Fruit fly (Drosophila melanogaster) whole organism, embryonic: Measurements from ENCODE around the gene mei-218.
A peak's percentile ranks its signal among the peaks of the same experiment; 100 is the strongest.

Source experiments
- Aef1 ChIP-seq: fragments of 200-800 bp; sonication (Bioruptor generic); IDR thresholded peaks from 3 replicates; pipeline ENCODE4 v1.3.6; 2022; ENCODE audit warnings: missing biosample characterization, missing genetic modification characterization
- CG10267 ChIP-seq: fragments of 200-800 bp; sonication (Bioruptor generic); optimal IDR thresholded peaks from 2 replicates; lab custom pipeline; 2018; ENCODE audit warnings: missing biosample characterization, mild to moderate bottlenecking, missing genetic modification characterization, moderate library complexity
- CG10274 ChIP-seq: fragments of 200-800 bp; sonication (Bioruptor generic); optimal IDR thresholded peaks from 3 replicates; lab custom pipeline; 2017; ENCODE audit warnings: missing biosample characterization, mild to moderate bottlenecking, missing genetic modification characterization
- CG10321 ChIP-seq: fragments of 200-800 bp; sonication (Bioruptor generic); IDR thresholded peaks from 2 replicates; pipeline ENCODE4 v1.3.6; 2022; ENCODE audit warnings: missing biosample characterization, missing genetic modification characterization
- CG15479 ChIP-seq: fragments of 200-800 bp; sonication (Bioruptor generic); optimal IDR thresholded peaks from 3 replicates; lab custom pipeline; 2019; ENCODE audit warnings: missing biosample characterization, mild to moderate bottlenecking, missing genetic modification characterization, moderate library complexity
- CG1832 ChIP-seq: fragments of 200-800 bp; sonication (Bioruptor generic); optimal IDR thresholded peaks from 2 replicates; lab custom pipeline; 2017; ENCODE audit warnings: missing biosample characterization, mild to moderate bottlenecking, missing genetic modification characterization, inconsistent platforms
- CG2199 ChIP-seq: fragments of 200-800 bp; sonication (Bioruptor generic); IDR thresholded peaks from 3 replicates; pipeline ENCODE4 v1.3.6; 2022; ENCODE audit warnings: missing biosample characterization, missing genetic modification characterization
- CG32767 ChIP-seq: fragments of 200-800 bp; sonication (Bioruptor generic); IDR thresholded peaks from 2 replicates; pipeline ENCODE4 v1.3.6; 2022; ENCODE audit warnings: missing biosample characterization, missing genetic modification characterization
- CG32772 ChIP-seq: fragments of 200-800 bp; sonication (Bioruptor generic); IDR thresholded peaks from 2 replicates; pipeline ENCODE4 v1.3.6; 2022; ENCODE audit warnings: missing biosample characterization, missing genetic modification characterization
- CG33557 ChIP-seq: fragments of 200-800 bp; sonication (Bioruptor generic); optimal IDR thresholded peaks from 2 replicates; lab custom pipeline; 2019; ENCODE audit warnings: missing biosample characterization, mild to moderate bottlenecking, missing genetic modification characterization, moderate library complexity
- CG7745 ChIP-seq: fragments of 200-800 bp; sonication (Bioruptor generic); optimal IDR thresholded peaks from 2 replicates; lab custom pipeline; 2018; ENCODE audit warnings: missing biosample characterization, mild to moderate bottlenecking, missing genetic modification characterization, moderate library complexity
- CG8281 ChIP-seq: fragments of 200-800 bp; sonication (Bioruptor generic); optimal IDR thresholded peaks from 2 replicates; lab custom pipeline; 2018; ENCODE audit warnings: missing biosample characterization, mild to moderate bottlenecking, missing genetic modification characterization, moderate library complexity
- CG8924 ChIP-seq: fragments of 200-800 bp; optimal IDR thresholded peaks from 3 replicates; lab custom pipeline; 2019; ENCODE audit warnings: missing biosample characterization, mild to moderate bottlenecking, missing genetic modification characterization, moderate library complexity
- CTCF ChIP-seq: fragments of 200-800 bp; sonication (Bioruptor generic); optimal IDR thresholded peaks from 2 replicates; lab custom pipeline; 2017; ENCODE audit warnings: missing biosample characterization, mild to moderate bottlenecking, missing genetic modification characterization, moderate library complexity
- Dfd ChIP-seq, 2 experiments: fragments of >200 bp; optimal IDR thresholded peaks; 2 replicates each; lab custom pipeline; 2017; ENCODE audit warnings: missing biosample characterization in 2 of 2, missing genetic modification characterization in 2 of 2
- Ets65A ChIP-seq: fragments of 200-800 bp; sonication (Bioruptor generic); peaks from one replicate; lab custom pipeline; 2016; ENCODE audit warnings: missing biosample characterization, missing genetic modification characterization
- HLH54F ChIP-seq: fragments of 200-800 bp; sonication (Bioruptor generic); optimal IDR thresholded peaks from 3 replicates; lab custom pipeline; 2016; ENCODE audit warnings: missing biosample characterization, missing genetic modification characterization
- Hr78 ChIP-seq, 2 experiments: fragments of 200-800 bp in 1 of 2; fragments of >200 bp in 1 of 2; sonication (Bioruptor generic) in 1 of 2; optimal IDR thresholded peaks; 2 replicates each; lab custom pipeline; 2017 to 2019; ENCODE audit warnings: missing biosample characterization in 2 of 2, missing genetic modification characterization in 2 of 2, mild to moderate bottlenecking in 1 of 2, moderate library complexity in 1 of 2
- MESR4 ChIP-seq: fragments of 200-800 bp; sonication (Bioruptor generic); optimal IDR thresholded peaks from 2 replicates; lab custom pipeline; 2018; ENCODE audit warnings: missing biosample characterization, mild to moderate bottlenecking, missing genetic modification characterization, moderate library complexity
- Med ChIP-seq: fragments of 200-800 bp; sonication (Bioruptor generic); peaks from one replicate; lab custom pipeline; 2016; ENCODE audit warnings: missing biosample characterization, missing genetic modification characterization, mild to moderate bottlenecking, inconsistent platforms, moderate library complexity
- Meics ChIP-seq: fragments of 200-800 bp; sonication (Bioruptor generic); optimal IDR thresholded peaks from 2 replicates; lab custom pipeline; 2017; ENCODE audit warnings: missing biosample characterization, mild to moderate bottlenecking, missing genetic modification characterization
- Mrtf ChIP-seq: fragments of 200-800 bp; sonication (Bioruptor generic); IDR thresholded peaks from 3 replicates; pipeline ENCODE4 v1.3.6; 2022; ENCODE audit warnings: missing biosample characterization, missing genetic modification characterization
- Oaz ChIP-seq: fragments of 200-800 bp; sonication (Bioruptor generic); IDR thresholded peaks from 2 replicates; pipeline ENCODE4 v1.3.6; 2022; ENCODE audit warnings: missing biosample characterization, missing genetic modification characterization
- Opbp ChIP-seq: fragments of 200-800 bp; sonication (Bioruptor generic); IDR thresholded peaks from 3 replicates; pipeline ENCODE4 v1.3.6; 2022; ENCODE audit warnings: missing biosample characterization, missing genetic modification characterization; ENCODE audit not compliant: partially characterized antibody
- TFAM ChIP-seq: fragments of 200-800 bp; sonication (Bioruptor generic); optimal IDR thresholded peaks from 2 replicates; lab custom pipeline; 2017; ENCODE audit warnings: missing biosample characterization, missing genetic modification characterization, inconsistent platforms
- Trl ChIP-seq, 3 experiments: fragments of >200 bp in 2 of 3; fragments of 200-800 bp in 1 of 3; sonication (Bioruptor generic) in 1 of 3; optimal IDR thresholded peaks; 2 replicates in 1 of 3; 3 replicates in 2 of 3; lab custom pipeline; 2016 to 2017; ENCODE audit warnings: missing biosample characterization in 1 of 3, missing genetic modification characterization in 1 of 3
- Xrp1 ChIP-seq: fragments of 200-800 bp; sonication (Bioruptor generic); IDR thresholded peaks from 2 replicates; pipeline ENCODE4 v1.3.6; 2022; ENCODE audit warnings: missing biosample characterization, missing genetic modification characterization
- ac ChIP-seq: fragments of 200-800 bp; sonication (Bioruptor generic); optimal IDR thresholded peaks from 3 replicates; lab custom pipeline; 2017; ENCODE audit warnings: missing biosample characterization, mild to moderate bottlenecking, missing genetic modification characterization
- cg ChIP-seq: fragments of 200-800 bp; sonication (Bioruptor generic); optimal IDR thresholded peaks from 3 replicates; lab custom pipeline; 2019; ENCODE audit warnings: missing biosample characterization, mild to moderate bottlenecking, missing genetic modification characterization, moderate library complexity
- chm ChIP-seq: fragments of 200-800 bp; sonication (Bioruptor generic); IDR thresholded peaks from 2 replicates; pipeline ENCODE4 v1.3.6; 2022; ENCODE audit warnings: missing biosample characterization, missing genetic modification characterization
- ci ChIP-seq: fragments of 200-800 bp; sonication (Bioruptor generic); IDR thresholded peaks from 3 replicates; pipeline ENCODE4 v1.3.6; 2022; ENCODE audit warnings: missing biosample characterization, missing genetic modification characterization
- dati ChIP-seq: fragments of 200-800 bp; sonication (Bioruptor generic); IDR thresholded peaks from 2 replicates; pipeline ENCODE4 v1.3.6; 2022; ENCODE audit warnings: missing biosample characterization, missing genetic modification characterization
- fu2 ChIP-seq: fragments of 200-800 bp; sonication (Bioruptor generic); optimal IDR thresholded peaks from 2 replicates; lab custom pipeline; 2016; ENCODE audit warnings: missing biosample characterization, missing genetic modification characterization
- ham ChIP-seq: fragments of 200-800 bp; sonication (Bioruptor generic); IDR thresholded peaks from 2 replicates; pipeline ENCODE4 v1.3.6; 2022; ENCODE audit warnings: missing biosample characterization, missing genetic modification characterization
- insv ChIP-seq, 2 experiments: fragments of 200-800 bp; sonication (Bioruptor generic); optimal IDR thresholded peaks; 3 replicates each; lab custom pipeline; 2016 to 2018; ENCODE audit warnings: missing biosample characterization in 2 of 2, missing genetic modification characterization in 2 of 2
- inv ChIP-seq: fragments of 200-800 bp; sonication (Bioruptor generic); IDR thresholded peaks from 2 replicates; pipeline ENCODE4 v1.3.6; 2022; ENCODE audit warnings: missing biosample characterization, missing genetic modification characterization; ENCODE audit not compliant: partially characterized antibody
- kni ChIP-seq: fragments of 200-800 bp; sonication (Bioruptor generic); optimal IDR thresholded peaks from 3 replicates; lab custom pipeline; 2017; ENCODE audit warnings: mild to moderate bottlenecking, missing biosample characterization, missing genetic modification reagents, missing genetic modification characterization
- otp ChIP-seq: fragments of 200-800 bp; sonication (Bioruptor generic); IDR thresholded peaks from 3 replicates; pipeline ENCODE4, ENCODE4 v1.3.6; 2022; ENCODE audit warnings: missing biosample characterization, missing genetic modification characterization
- pan ChIP-seq, 4 experiments: fragments of >200 bp in 3 of 4; fragments of 200-800 bp in 1 of 4; sonication (Bioruptor generic) in 1 of 4; optimal IDR thresholded peaks in 3 of 4; IDR thresholded peaks in 1 of 4; 2 replicates each; pipeline versions ENCODE4 v1.3.6 to Lab custom; 2017 to 2022; ENCODE audit warnings: missing biosample characterization in 2 of 4, missing genetic modification characterization in 2 of 4, mixed read lengths in 1 of 4
- phol ChIP-seq: fragments of 200-800 bp; sonication (Bioruptor generic); optimal IDR thresholded peaks from 3 replicates; lab custom pipeline; 2018; ENCODE audit warnings: missing biosample characterization, mild to moderate bottlenecking, missing genetic modification characterization, moderate library complexity
- pros ChIP-seq: fragments of 200-800 bp; sonication (Bioruptor generic); optimal IDR thresholded peaks from 3 replicates; lab custom pipeline; 2019; ENCODE audit warnings: missing biosample characterization, mild to moderate bottlenecking, missing genetic modification characterization, moderate library complexity
- pum ChIP-seq: fragments of 200-800 bp; sonication (Bioruptor generic); optimal IDR thresholded peaks from 2 replicates; lab custom pipeline; 2016; ENCODE audit warnings: missing biosample characterization, missing genetic modification characterization
- sima ChIP-seq: fragments of 200-800 bp; sonication (Bioruptor generic); optimal IDR thresholded peaks from 2 replicates; lab custom pipeline; 2016; ENCODE audit warnings: missing biosample characterization, missing genetic modification characterization
- so ChIP-seq: fragments of 200-800 bp; sonication (Bioruptor generic); IDR thresholded peaks from 3 replicates; pipeline ENCODE4 v1.3.6; 2022; ENCODE audit warnings: missing biosample characterization, missing genetic modification characterization
- stwl ChIP-seq: fragments of 200-800 bp; sonication (Bioruptor generic); optimal IDR thresholded peaks from 3 replicates; lab custom pipeline; 2018; ENCODE audit warnings: missing biosample characterization, mild to moderate bottlenecking, missing genetic modification characterization, moderate library complexity
- tll ChIP-seq, 2 experiments: fragments of 200-800 bp in 1 of 2; fragments of >200 bp in 1 of 2; sonication (Bioruptor generic) in 1 of 2; optimal IDR thresholded peaks; 2 replicates each; lab custom pipeline; 2017 to 2019; ENCODE audit warnings: missing biosample characterization in 2 of 2, missing genetic modification characterization in 2 of 2, mild to moderate bottlenecking in 1 of 2, moderate library complexity in 1 of 2
- tup ChIP-seq: fragments of 200-800 bp; sonication (Bioruptor generic); optimal IDR thresholded peaks from 2 replicates; lab custom pipeline; 2016; ENCODE audit warnings: missing biosample characterization, mild to moderate bottlenecking, missing genetic modification characterization, moderate library complexity

Gene mei-218

DNA sequence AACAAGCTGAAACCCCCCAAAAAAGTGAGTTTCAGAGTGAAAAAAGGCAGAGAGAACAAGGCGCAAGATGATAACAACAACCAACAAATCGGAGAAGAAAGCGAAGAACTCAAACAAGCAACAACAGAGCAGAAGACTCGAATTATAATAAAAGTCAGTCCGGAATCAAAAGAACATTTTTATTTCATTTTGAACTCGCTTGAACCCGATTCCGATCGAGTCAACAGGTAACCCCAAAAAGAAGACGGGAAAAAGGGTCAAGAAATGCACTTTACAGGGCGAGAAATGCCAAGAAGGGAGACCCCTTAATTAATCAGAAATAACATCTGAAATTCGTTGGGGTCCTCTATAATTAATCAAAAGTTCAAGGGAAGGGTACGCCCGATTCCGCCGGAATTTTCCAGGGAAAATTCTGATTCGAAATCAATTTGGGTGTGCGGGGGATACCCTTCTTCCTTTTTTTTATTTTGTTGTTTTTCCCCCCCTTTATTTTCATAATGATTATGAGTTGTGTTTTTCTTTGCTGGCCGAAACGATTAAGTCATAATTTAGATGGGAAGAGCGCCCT is 19.7 kb upstream of the mei-218 start:
- TF ChIP-seq CG32767 (GFP tag; lab: Robert Waterston, UW) (no peak), CTCF (GFP tag; lab: Kevin White, UChicago) (no peak), fu2 (GFP tag; lab: Kevin White, UChicago) (no peak), Oaz (GFP tag; lab: Robert Waterston, UW) (no peak), phol (tag; lab: Kevin White, UChicago) (no peak), CG7745 (tag; lab: Kevin White, UChicago) (peak; percentile 62), Hr78 (GFP tag; optimal IDR thresholded peaks at IDR 0.05; lab: Kevin White, UChicago) (peak in 1 of 2 experiments; percentile 20), Xrp1 (GFP tag; lab: Robert Waterston, UW) (no peak), kni (GFP tag; lab: Kevin White, UChicago) (peak; percentile 67), tup (no peak), CG32772 (GFP tag; lab: Robert Waterston, UW) (no peak), tll (GFP tag; optimal IDR thresholded peaks at IDR 0.05; lab: Kevin White, UChicago) (peak in 1 of 2 experiments; percentile 17), Meics (no peak), CG10274 (GFP tag; lab: Kevin White, UChicago) (no peak), TFAM (GFP tag; lab: Kevin White, UChicago) (no peak), Opbp (GFP tag; lab: Robert Waterston, UW) (no peak), inv (no peak), CG8281 (no peak), otp (GFP tag; lab: Robert Waterston, UW) (no peak), sima (GFP tag; lab: Kevin White, UChicago) (no peak), insv (GFP tag; optimal IDR thresholded peaks at IDR 0.05; lab: Kevin White, UChicago) (peak in 1 of 2 experiments; percentile 51), HLH54F (GFP tag; lab: Kevin White, UChicago) (no peak), pros (GFP tag; lab: Kevin White, UChicago) (peak; percentile 82)

DNA sequence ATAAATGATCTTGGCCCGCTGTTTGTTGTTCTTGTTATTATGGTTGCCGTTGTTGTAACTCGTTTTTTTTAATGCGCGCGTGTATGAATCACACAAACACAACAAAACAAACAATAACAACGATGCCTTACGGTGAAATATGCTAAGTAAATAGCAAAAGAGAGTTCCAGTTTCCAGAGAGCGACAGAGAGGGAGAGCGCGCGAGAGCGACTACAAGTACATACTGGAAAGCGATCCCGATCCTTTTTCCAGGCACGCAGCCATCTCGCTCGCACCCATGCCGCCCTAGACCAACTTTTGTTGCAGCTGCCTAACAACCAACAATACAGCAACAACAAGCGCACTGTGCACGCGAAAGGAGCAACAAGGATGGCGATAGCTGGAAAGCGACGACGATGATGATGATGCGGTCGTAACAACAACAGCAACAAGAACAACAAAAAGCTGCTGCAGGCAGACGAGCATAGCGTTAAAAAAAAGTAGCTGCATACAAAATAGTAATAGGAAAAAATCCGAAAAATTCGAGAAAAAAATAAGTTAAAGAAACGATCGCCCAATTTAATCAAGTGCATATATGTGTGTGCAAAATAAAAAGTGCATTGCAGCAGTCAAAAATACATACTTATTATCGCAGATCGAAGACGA is 17.7 kb upstream of the mei-218 start:
- peak; percentile 36 for TF ChIP-seq Med (GFP tag; lab: Kevin White, UChicago)
- no peak for TF ChIP-seq Dfd (GFP tag; optimal IDR thresholded peaks at IDR 0.05; lab: Kevin White, UChicago)
- peak; percentile 72 for TF ChIP-seq CG8924
- TF ChIP-seq stwl: no peak
- TF ChIP-seq Trl (optimal IDR thresholded peaks at IDR 0.05; lab: Kevin White, UChicago): peak; percentile 56 to 79
- TF ChIP-seq Trl (GFP tag; optimal IDR thresholded peaks at IDR 0.05; lab: Kevin White, UChicago): no peak
- TF ChIP-seq CG1832 (GFP tag; lab: Kevin White, UChicago): peak; percentile 78
- TF ChIP-seq CG15479 (GFP tag; lab: Kevin White, UChicago): peak; percentile 60
- no peak for TF ChIP-seq Aef1 (GFP tag; lab: Robert Waterston, UW)
- no peak for TF ChIP-seq CG10267 (tag; lab: Kevin White, UChicago)
- TF ChIP-seq Mrtf (GFP tag; lab: Robert Waterston, UW): no peak
- no peak for TF ChIP-seq MESR4
- TF ChIP-seq so (GFP tag; lab: Robert Waterston, UW): peak; percentile 23; the same call in 1 of the 3 replicates
- TF ChIP-seq pan (optimal IDR thresholded peaks at IDR 0.05; lab: Kevin White, UChicago): no peak
- TF ChIP-seq pan (GFP tag; optimal IDR thresholded peaks at IDR 0.05 in 1 of 2, IDR thresholded peaks at IDR 0.05 in 1 of 2): peak in 1 of 2 experiments; percentile 24
- TF ChIP-seq Ets65A: no peak
- TF ChIP-seq Opbp (GFP tag; lab: Robert Waterston, UW): no peak
- 0 out of 3 replicates have a peak, but pooled peaks have one; percentile 73 for TF ChIP-seq CG2199
- peak; percentile 9 for TF ChIP-seq cg (GFP tag; lab: Kevin White, UChicago)
- TF ChIP-seq CG10321 (GFP tag; lab: Robert Waterston, UW): 0 out of 2 replicates have a peak, but pooled peaks have one; percentile 36
- TF ChIP-seq kni (GFP tag; lab: Kevin White, UChicago): peak; percentile 14
- TF ChIP-seq ham (GFP tag; lab: Robert Waterston, UW): no peak
- peak; percentile 55 for TF ChIP-seq ac
- peak; percentile 18; the same call in 1 of the 3 replicates for TF ChIP-seq ci (GFP tag; lab: Robert Waterston, UW)
- TF ChIP-seq CG33557: no peak
- TF ChIP-seq dati: no peak
- TF ChIP-seq chm: peak; percentile 18; the same call in 1 of the 2 replicates
- TF ChIP-seq pum (GFP tag; lab: Kevin White, UChicago): no peak
